Worm (Caenorhabditis elegans): ENCODE measurements around the gene scav-1.

DNA sequence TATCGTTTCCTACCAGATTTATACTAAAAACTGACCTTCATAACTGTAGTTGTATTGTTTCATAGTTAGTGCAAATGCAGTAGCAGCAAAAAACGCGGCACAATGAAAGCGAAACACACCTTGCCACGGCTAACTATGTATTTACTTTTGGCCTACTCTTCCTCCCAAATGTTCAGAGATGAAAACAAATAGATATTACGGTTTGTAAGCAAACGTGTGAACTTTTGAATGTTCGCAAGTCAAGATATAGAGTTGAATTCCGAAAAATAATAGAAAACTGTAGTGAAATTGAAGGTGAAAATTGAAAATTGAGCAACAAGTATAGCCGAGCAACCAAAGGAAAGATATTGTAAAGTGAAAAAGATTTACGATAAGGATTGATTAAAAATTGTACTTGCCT lies 36.2 kb downstream of the scav-1 start, which contains the start of gene chtl-1:
- TF ChIP-seq mdl-1 (tag; optimal IDR thresholded peaks at IDR 0.05) = no peak
- no peak for TF ChIP-seq unc-62 (GFP tag; optimal IDR thresholded peaks at IDR 0.05)
- TF ChIP-seq sem-4 (tag; optimal IDR thresholded peaks at IDR 0.05) = no peak
